Fruit fly (Drosophila melanogaster) whole organism, embryonic: ENCODE measurements around the gene CG42399.
A peak's percentile ranks its signal among the peaks of the same experiment; 100 is the strongest.

Experiments used
- B-H2 ChIP-seq: fragments of 200-800 bp; sonication (Bioruptor generic); optimal IDR thresholded peaks from 2 replicates; lab custom pipeline; 2018; ENCODE audit warnings: missing biosample characterization, mild to moderate bottlenecking, missing genetic modification characterization
- BEAF-32 ChIP-seq: fragments of 200-800 bp; sonication (Bioruptor generic); optimal IDR thresholded peaks from 3 replicates; lab custom pipeline; 2017; ENCODE audit warnings: missing biosample characterization, missing genetic modification characterization, mild to moderate bottlenecking, moderate library complexity, missing genetic modification reagents
- CG10979 ChIP-seq: fragments of 200-800 bp; sonication (Bioruptor generic); optimal IDR thresholded peaks from 2 replicates; lab custom pipeline; 2018; ENCODE audit warnings: missing biosample characterization, mild to moderate bottlenecking, missing genetic modification characterization, moderate library complexity
- CG11696 ChIP-seq: fragments of 200-800 bp; sonication (Bioruptor generic); IDR thresholded peaks from 2 replicates; pipeline ENCODE4 v1.3.6; 2022; ENCODE audit warnings: missing biosample characterization, missing genetic modification characterization
- CG12155 ChIP-seq: fragments of 200-800 bp; sonication (Bioruptor generic); optimal IDR thresholded peaks from 3 replicates; lab custom pipeline; 2016; ENCODE audit warnings: missing biosample characterization, missing genetic modification characterization
- CG13424 ChIP-seq: fragments of 200-800 bp; sonication (Bioruptor generic); optimal IDR thresholded peaks from 2 replicates; lab custom pipeline; 2019; ENCODE audit warnings: missing biosample characterization, mild to moderate bottlenecking, missing genetic modification characterization, moderate library complexity
- CG14014 ChIP-seq: fragments of 200-800 bp; sonication (Bioruptor generic); IDR thresholded peaks from 2 replicates; pipeline ENCODE4 v1.3.6; 2022; ENCODE audit warnings: missing biosample characterization, missing genetic modification characterization
- CG14860 ChIP-seq: fragments of 200-800 bp; sonication (Bioruptor generic); IDR thresholded peaks from 3 replicates; pipeline ENCODE4 v1.3.6; 2022; ENCODE audit warnings: missing biosample characterization, missing genetic modification characterization; ENCODE audit not compliant: partially characterized antibody
- CG17612 ChIP-seq: fragments of 200-800 bp; sonication (Bioruptor generic); IDR thresholded peaks from 2 replicates; pipeline ENCODE4 v1.3.6; 2022; ENCODE audit warnings: missing biosample characterization, missing genetic modification characterization
- CG18619 ChIP-seq: fragments of 200-800 bp; sonication (Bioruptor generic); optimal IDR thresholded peaks from 3 replicates; lab custom pipeline; 2017; ENCODE audit warnings: missing biosample characterization, mild to moderate bottlenecking, missing genetic modification characterization
- CG30403 ChIP-seq: fragments of 200-800 bp; sonication (Bioruptor generic); optimal IDR thresholded peaks from 3 replicates; lab custom pipeline; 2016; ENCODE audit warnings: missing biosample characterization, missing genetic modification characterization
- CG3163 ChIP-seq: fragments of 200-800 bp; sonication (Bioruptor generic); optimal IDR thresholded peaks from 3 replicates; lab custom pipeline; 2016; ENCODE audit warnings: missing biosample characterization, missing genetic modification characterization
- CG32772 ChIP-seq: fragments of 200-800 bp; sonication (Bioruptor generic); IDR thresholded peaks from 2 replicates; pipeline ENCODE4 v1.3.6; 2022; ENCODE audit warnings: missing biosample characterization, missing genetic modification characterization
- CG4328 ChIP-seq: fragments of 200-800 bp; sonication (Bioruptor generic); optimal IDR thresholded peaks from 3 replicates; lab custom pipeline; 2017; ENCODE audit warnings: missing biosample characterization, missing genetic modification reagents, missing genetic modification characterization
- CG4730 ChIP-seq: fragments of 200-800 bp; sonication (Bioruptor generic); IDR thresholded peaks from 2 replicates; pipeline ENCODE4 v1.3.6; 2022; ENCODE audit warnings: missing biosample characterization, missing genetic modification characterization
- CG4854 ChIP-seq: fragments of 200-800 bp; sonication (Bioruptor generic); optimal IDR thresholded peaks from 2 replicates; lab custom pipeline; 2016; ENCODE audit warnings: missing biosample characterization, missing genetic modification characterization, inconsistent platforms
- CG5953 ChIP-seq: fragments of 200-800 bp; sonication (Bioruptor generic); IDR thresholded peaks from 2 replicates; pipeline ENCODE4 v1.3.6; 2022; ENCODE audit warnings: missing biosample characterization, missing genetic modification characterization
- CG6175 ChIP-seq: fragments of 200-800 bp; sonication (Bioruptor generic); IDR thresholded peaks from 3 replicates; pipeline ENCODE4 v1.3.6; 2022; ENCODE audit warnings: missing biosample characterization, missing genetic modification characterization
- CG6683 ChIP-seq: fragments of 200-800 bp; sonication (Bioruptor generic); optimal IDR thresholded peaks from 2 replicates; lab custom pipeline; 2017; ENCODE audit warnings: missing biosample characterization, mild to moderate bottlenecking, missing genetic modification characterization, missing genetic modification reagents
- CG7357 ChIP-seq: fragments of 200-800 bp; sonication (Bioruptor generic); IDR thresholded peaks from 3 replicates; pipeline ENCODE4 v1.3.6; 2022; ENCODE audit warnings: missing biosample characterization, missing genetic modification characterization
- CG7987 ChIP-seq: fragments of 200-800 bp; sonication (Bioruptor generic); optimal IDR thresholded peaks from 2 replicates; lab custom pipeline; 2018; ENCODE audit warnings: missing biosample characterization, mild to moderate bottlenecking, missing genetic modification characterization, moderate library complexity
- CG8359 ChIP-seq: fragments of 200-800 bp; sonication (Bioruptor generic); optimal IDR thresholded peaks from 2 replicates; lab custom pipeline; 2017; ENCODE audit warnings: missing biosample characterization, mild to moderate bottlenecking, missing genetic modification characterization, borderline replicate concordance
- CG8765 ChIP-seq: fragments of 200-800 bp; sonication (Bioruptor generic); IDR thresholded peaks from 2 replicates; pipeline ENCODE4 v1.3.6; 2022; ENCODE audit warnings: missing biosample characterization, missing genetic modification characterization
- CG9215 ChIP-seq: fragments of 200-800 bp; sonication (Bioruptor generic); IDR thresholded peaks from 2 replicates; pipeline ENCODE4 v1.3.6; 2022; ENCODE audit warnings: missing biosample characterization, missing genetic modification characterization
- CTCF ChIP-seq: fragments of 200-800 bp; sonication (Bioruptor generic); optimal IDR thresholded peaks from 2 replicates; lab custom pipeline; 2017; ENCODE audit warnings: missing biosample characterization, mild to moderate bottlenecking, missing genetic modification characterization, moderate library complexity
- Deaf1 ChIP-seq: fragments of 200-800 bp; optimal IDR thresholded peaks from 3 replicates; lab custom pipeline; 2019; ENCODE audit warnings: missing biosample characterization, mild to moderate bottlenecking, missing genetic modification characterization, moderate library complexity
- Eip74EF ChIP-seq, 2 experiments: fragments of 200-800 bp in 1 of 2; fragments of >200 bp in 1 of 2; sonication (Bioruptor generic) in 1 of 2; optimal IDR thresholded peaks; 2 replicates each; lab custom pipeline; 2017 to 2019; ENCODE audit warnings: missing biosample characterization in 2 of 2, missing genetic modification characterization in 2 of 2, mild to moderate bottlenecking in 1 of 2, moderate library complexity in 1 of 2
- Fer1 ChIP-seq: fragments of 200-800 bp; sonication (Bioruptor generic); optimal IDR thresholded peaks from 2 replicates; lab custom pipeline; 2017; ENCODE audit warnings: missing biosample characterization, mild to moderate bottlenecking, missing genetic modification characterization
- Gsc ChIP-seq: fragments of 200-800 bp; sonication (Bioruptor generic); IDR thresholded peaks from 2 replicates; pipeline ENCODE4 v1.3.6; 2022; ENCODE audit warnings: missing biosample characterization, missing genetic modification characterization
- Hmx ChIP-seq: fragments of 200-800 bp; sonication (Bioruptor generic); optimal IDR thresholded peaks from 2 replicates; lab custom pipeline; 2016; ENCODE audit warnings: missing biosample characterization, missing genetic modification characterization
- Lhr ChIP-seq: fragments of 200-800 bp; sonication (Bioruptor generic); optimal IDR thresholded peaks from 3 replicates; lab custom pipeline; 2017; ENCODE audit warnings: mild to moderate bottlenecking, missing biosample characterization, missing genetic modification reagents, missing genetic modification characterization
- Lim3 ChIP-seq: fragments of 200-800 bp; sonication (Bioruptor generic); IDR thresholded peaks from 2 replicates; pipeline ENCODE4 v1.3.6; 2022; ENCODE audit warnings: missing biosample characterization, missing genetic modification characterization
- NC2α ChIP-seq: fragments of 200-800 bp; sonication (Bioruptor generic); optimal IDR thresholded peaks from 2 replicates; lab custom pipeline; 2016; ENCODE audit warnings: missing biosample characterization, missing genetic modification characterization
- NFAT ChIP-seq: fragments of 200-800 bp; sonication (Bioruptor generic); IDR thresholded peaks from 2 replicates; pipeline ENCODE4 v1.3.6; 2022; ENCODE audit warnings: missing biosample characterization, missing genetic modification characterization
- Vsx1 ChIP-seq: fragments of 200-800 bp; sonication (Bioruptor generic); optimal IDR thresholded peaks from 2 replicates; lab custom pipeline; 2017; ENCODE audit warnings: missing biosample characterization, mild to moderate bottlenecking, missing genetic modification characterization, missing genetic modification reagents
- Xbp1 ChIP-seq: fragments of 200-800 bp; sonication (Bioruptor generic); optimal IDR thresholded peaks from 3 replicates; lab custom pipeline; 2016; ENCODE audit warnings: missing biosample characterization, mild to moderate bottlenecking, missing genetic modification characterization
- ap ChIP-seq: fragments of 200-800 bp; sonication (Bioruptor generic); IDR thresholded peaks from 2 replicates; pipeline ENCODE4 v1.3.6; 2022; ENCODE audit warnings: missing biosample characterization, missing genetic modification characterization
- esg ChIP-seq: fragments of 200-800 bp; sonication (Bioruptor generic); conservative IDR thresholded peaks from 2 replicates; pipeline ENCODE4 v1.3.6; 2022; ENCODE audit warnings: missing biosample characterization, missing genetic modification characterization
- ewg ChIP-seq: fragments of 200-800 bp; sonication (Bioruptor generic); optimal IDR thresholded peaks from 3 replicates; lab custom pipeline; 2017; ENCODE audit warnings: mild to moderate bottlenecking, missing biosample characterization, missing genetic modification reagents, missing genetic modification characterization
- gcm ChIP-seq: fragments of 200-800 bp; sonication (Bioruptor generic); optimal IDR thresholded peaks from 2 replicates; lab custom pipeline; 2019; ENCODE audit warnings: missing biosample characterization, mild to moderate bottlenecking, missing genetic modification characterization, moderate library complexity
- ham ChIP-seq: fragments of 200-800 bp; sonication (Bioruptor generic); IDR thresholded peaks from 2 replicates; pipeline ENCODE4 v1.3.6; 2022; ENCODE audit warnings: missing biosample characterization, missing genetic modification characterization
- jigr1 ChIP-seq: fragments of 200-800 bp; sonication (Bioruptor generic); IDR thresholded peaks from 3 replicates; pipeline ENCODE4 v1.3.6; 2022; ENCODE audit warnings: missing biosample characterization, missing genetic modification characterization
- kay ChIP-seq: fragments of 200-800 bp; sonication (Bioruptor generic); optimal IDR thresholded peaks from 2 replicates; lab custom pipeline; 2016; ENCODE audit warnings: missing biosample characterization, missing genetic modification characterization
- ranshi ChIP-seq: fragments of 200-800 bp; sonication (Bioruptor generic); IDR thresholded peaks from 2 replicates; pipeline ENCODE4 v1.3.6; 2022; ENCODE audit warnings: missing biosample characterization, missing genetic modification characterization
- repo ChIP-seq: fragments of 200-800 bp; sonication (Bioruptor generic); optimal IDR thresholded peaks from 2 replicates; lab custom pipeline; 2016; ENCODE audit warnings: missing biosample characterization, missing genetic modification characterization
- run ChIP-seq: fragments of 200-800 bp; sonication (Bioruptor generic); optimal IDR thresholded peaks from 3 replicates; lab custom pipeline; 2018; ENCODE audit warnings: missing biosample characterization, mild to moderate bottlenecking, missing genetic modification characterization
- shn ChIP-seq: fragments of 200-800 bp; sonication (Bioruptor generic); optimal IDR thresholded peaks from 3 replicates; lab custom pipeline; 2016; ENCODE audit warnings: missing biosample characterization, missing genetic modification characterization
- slbo ChIP-seq: fragments of 200-800 bp; sonication (Bioruptor generic); IDR thresholded peaks from 2 replicates; pipeline ENCODE4 v1.3.6; 2022; ENCODE audit warnings: missing biosample characterization, missing genetic modification characterization
- so ChIP-seq: fragments of 200-800 bp; sonication (Bioruptor generic); IDR thresholded peaks from 3 replicates; pipeline ENCODE4 v1.3.6; 2022; ENCODE audit warnings: missing biosample characterization, missing genetic modification characterization
- tio ChIP-seq: fragments of 200-800 bp; sonication (Bioruptor generic); optimal IDR thresholded peaks from 2 replicates; lab custom pipeline; 2017; ENCODE audit warnings: missing biosample characterization, missing genetic modification characterization, inconsistent platforms
- trem ChIP-seq: fragments of 200-800 bp; optimal IDR thresholded peaks from 3 replicates; lab custom pipeline; 2019; ENCODE audit warnings: missing biosample characterization, mild to moderate bottlenecking, missing genetic modification characterization, moderate library complexity
- wor ChIP-seq: fragments of 200-800 bp; sonication (Bioruptor generic); IDR thresholded peaks from 2 replicates; pipeline ENCODE4 v1.3.6; 2022; ENCODE audit warnings: missing biosample characterization, missing genetic modification characterization

Gene CG42399

DNA sequence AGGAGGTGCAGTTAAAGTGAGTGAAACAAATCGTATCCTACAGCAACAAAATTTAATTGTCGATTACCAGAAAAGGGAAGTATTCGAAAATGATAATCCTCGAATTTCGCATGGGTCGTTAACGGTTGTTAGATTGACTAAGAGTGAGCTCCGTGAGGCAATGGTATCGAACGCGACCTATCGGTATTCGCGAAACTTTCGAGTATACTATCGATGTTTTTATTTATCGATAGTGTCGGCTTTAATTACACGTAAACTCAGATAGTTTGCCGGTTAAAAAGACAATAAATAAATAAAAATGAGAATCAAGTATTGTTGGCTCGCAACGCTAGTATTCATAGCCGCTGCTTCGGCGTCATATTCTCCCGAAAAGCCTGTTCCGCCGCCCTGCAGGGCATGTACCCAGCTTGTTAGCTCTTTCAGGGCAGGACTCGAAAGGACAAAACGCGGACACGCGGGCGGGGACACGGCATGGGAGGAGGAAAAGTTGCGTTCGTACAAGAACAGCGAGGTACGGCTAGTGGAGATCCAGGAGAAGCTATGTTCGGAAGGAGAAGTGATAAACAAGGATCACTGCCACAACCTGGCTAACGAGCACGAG lies 50.8 kb downstream of the CG42399 start, which contains the start of gene Creld (continued):
- no peak for TF ChIP-seq slbo (GFP tag; lab: Robert Waterston, UW)
- no peak for TF ChIP-seq CG6175 (GFP tag; lab: Robert Waterston, UW)
- TF ChIP-seq CG4328 (GFP tag; lab: Kevin White, UChicago), result no peak
- TF ChIP-seq wor (GFP tag; lab: Robert Waterston, UW), result no peak
- peak; percentile 58 for TF ChIP-seq trem (tag; lab: Kevin White, UChicago)
- no peak for TF ChIP-seq CG11696
- peak; percentile 43 for TF ChIP-seq Fer1 (GFP tag; lab: Kevin White, UChicago)
- peak; percentile 99 for TF ChIP-seq BEAF-32 (GFP tag; lab: Kevin White, UChicago)
- TF ChIP-seq Vsx1 (GFP tag; lab: Kevin White, UChicago), result no peak
- no peak for TF ChIP-seq jigr1 (GFP tag; lab: Robert Waterston, UW)
- TF ChIP-seq Eip74EF (GFP tag; optimal IDR thresholded peaks at IDR 0.05; lab: Kevin White, UChicago), result no peak
- TF ChIP-seq gcm (GFP tag; lab: Kevin White, UChicago), result no peak
- peak; percentile 34 for TF ChIP-seq Xbp1 (GFP tag; lab: Kevin White, UChicago)
- peak; percentile 11 for TF ChIP-seq kay
- TF ChIP-seq so, result no peak
- TF ChIP-seq NC2α (GFP tag; lab: Kevin White, UChicago), result no peak
- TF ChIP-seq Lim3 (GFP tag; lab: Robert Waterston, UW), result no peak
- TF ChIP-seq NFAT (GFP tag; lab: Robert Waterston, UW), result no peak
- no peak for TF ChIP-seq run (tag; lab: Kevin White, UChicago)
- TF ChIP-seq CG10979, result no peak
- TF ChIP-seq ap (GFP tag; lab: Robert Waterston, UW), result no peak
- no peak for TF ChIP-seq CG8765 (GFP tag; lab: Robert Waterston, UW)
- no peak for TF ChIP-seq Lhr (GFP tag; lab: Kevin White, UChicago)
- no peak for TF ChIP-seq ham (GFP tag; lab: Robert Waterston, UW)
- no peak for TF ChIP-seq CG4730 (GFP tag; lab: Robert Waterston, UW)
- TF ChIP-seq CG17612, result no peak
- TF ChIP-seq esg, result no peak
- TF ChIP-seq CG14014 (GFP tag; lab: Robert Waterston, UW), result no peak
- no peak for TF ChIP-seq ewg (GFP tag; lab: Kevin White, UChicago)
- no peak for TF ChIP-seq Hmx (GFP tag; lab: Kevin White, UChicago)
- TF ChIP-seq CG12155, result no peak
- peak; percentile 36 for TF ChIP-seq B-H2 (GFP tag; lab: Kevin White, UChicago)
- peak; percentile 29 for TF ChIP-seq CG4854
- no peak for TF ChIP-seq CG32772
- no peak for TF ChIP-seq CG7357 (GFP tag; lab: Robert Waterston, UW)
- TF ChIP-seq repo, result no peak
- TF ChIP-seq CG5953, result no peak
- no peak for TF ChIP-seq Deaf1
- no peak for TF ChIP-seq CG6683 (GFP tag; lab: Kevin White, UChicago)
- TF ChIP-seq CG7987, result peak; percentile 16
- peak; percentile 40 for TF ChIP-seq CTCF
- no peak for TF ChIP-seq CG8359 (GFP tag; lab: Kevin White, UChicago)
- TF ChIP-seq Gsc (GFP tag; lab: Robert Waterston, UW), result no peak
- no peak for TF ChIP-seq tio (GFP tag; lab: Kevin White, UChicago)
- TF ChIP-seq CG18619 (GFP tag; lab: Kevin White, UChicago), result no peak
- TF ChIP-seq CG3163, result no peak
- TF ChIP-seq CG13424 (tag; lab: Kevin White, UChicago), result no peak
- peak; percentile 100 for TF ChIP-seq CG14860 (GFP tag; lab: Robert Waterston, UW)
- no peak for TF ChIP-seq CG9215 (GFP tag; lab: Robert Waterston, UW)
- no peak for TF ChIP-seq CG30403 (GFP tag; lab: Kevin White, UChicago)
- TF ChIP-seq ranshi (GFP tag; lab: Robert Waterston, UW), result no peak
- no peak for TF ChIP-seq shn (GFP tag; lab: Kevin White, UChicago)
